Worm (Caenorhabditis elegans) whole organism, L4 larva: Measurements from ENCODE around the gene C33D9.13.

Source experiments
- F26F4.8 ChIP-seq: fragments of 200-800 bp; sonication (Bioruptor generic); conservative IDR thresholded peaks from 2 replicates; pipeline ENCODE4 v1.3.6; 2022; ENCODE audit warnings: missing genetic modification characterization, missing compliant biosample characterization
- R02D3.7 ChIP-seq: fragments of 150-350 bp; sonication (generic microtip); optimal IDR thresholded peaks from 3 replicates; lab custom pipeline; 2014; ENCODE audit warnings: missing biosample characterization, missing genetic modification characterization
- aha-1 ChIP-seq: fragments of 150-350 bp; peaks from one replicate; lab custom pipeline; 2014; ENCODE audit warnings: missing biosample characterization, missing genetic modification characterization
- ceh-44 ChIP-seq: fragments of 200-800 bp; sonication (Bioruptor generic); IDR thresholded peaks from 2 replicates; pipeline ENCODE4 v1.3.6; 2022; ENCODE audit warnings: missing genetic modification reagents, missing genetic modification characterization, missing compliant biosample characterization
- ceh-62 ChIP-seq: sonication (generic microtip); optimal IDR thresholded peaks from 2 replicates; lab custom pipeline; 2017; ENCODE audit warnings: missing biosample characterization, missing genetic modification characterization
- ctbp-1 ChIP-seq: fragments of 200-800 bp; sonication (Bioruptor generic); IDR thresholded peaks from 2 replicates; pipeline ENCODE4 v1.3.6; 2022; ENCODE audit warnings: missing genetic modification reagents, missing genetic modification characterization, missing compliant biosample characterization
- daf-16 ChIP-seq, 3 experiments: sonication (generic microtip); optimal IDR thresholded peaks; 2 replicates each; lab custom pipeline; 2016 to 2017; ENCODE audit warnings: missing genetic modification characterization in 3 of 3, missing genetic modification reagents in 3 of 3, mild to moderate bottlenecking in 2 of 3, missing compliant biosample characterization in 2 of 3, missing biosample characterization in 1 of 3, moderate library complexity in 1 of 3
- dve-1 ChIP-seq: sonication (generic microtip); optimal IDR thresholded peaks from 2 replicates; lab custom pipeline; 2017; ENCODE audit warnings: antibody characterized with exemption, mild to moderate bottlenecking, missing genetic modification characterization, missing compliant biosample characterization; ENCODE audit not compliant: insufficient read depth
- egl-27 ChIP-seq: sonication (generic microtip); optimal IDR thresholded peaks from 3 replicates; lab custom pipeline; 2017; ENCODE audit warnings: missing biosample characterization, missing genetic modification reagents, missing genetic modification characterization
- egl-43 ChIP-seq: fragments of 200-800 bp; sonication (Bioruptor generic); IDR thresholded peaks from 2 replicates; pipeline ENCODE4 v1.3.6; 2022; ENCODE audit warnings: missing genetic modification reagents, missing genetic modification characterization, missing compliant biosample characterization
- fkh-10 ChIP-seq: fragments of 150-350 bp; optimal IDR thresholded peaks from 2 replicates; lab custom pipeline; 2014; ENCODE audit warnings: missing biosample characterization, missing genetic modification reagents, missing genetic modification characterization
- hlh-11 ChIP-seq: fragments of 200-800 bp; sonication (Bioruptor generic); optimal IDR thresholded peaks from 2 replicates; lab custom pipeline; 2018; ENCODE audit warnings: mild to moderate bottlenecking, missing genetic modification characterization, missing compliant biosample characterization
- hlh-30 ChIP-seq: sonication (generic microtip); optimal IDR thresholded peaks from 2 replicates; lab custom pipeline; 2017; ENCODE audit warnings: antibody characterized with exemption, mild to moderate bottlenecking, missing genetic modification characterization, missing compliant biosample characterization; ENCODE audit not compliant: insufficient read depth
- hmg-1.1 ChIP-seq: fragments of 200-800 bp; sonication (Bioruptor generic); IDR thresholded peaks from 2 replicates; pipeline ENCODE4 v1.3.6; 2022; ENCODE audit warnings: missing genetic modification reagents, missing genetic modification characterization, missing compliant biosample characterization
- jun-1 ChIP-seq: fragments of 150-350 bp; optimal IDR thresholded peaks from 2 replicates; lab custom pipeline; 2014; ENCODE audit warnings: missing biosample characterization, missing genetic modification reagents, missing genetic modification characterization
- lim-7 ChIP-seq: fragments of 200-800 bp; sonication (Bioruptor generic); IDR thresholded peaks from 2 replicates; pipeline ENCODE4 v1.3.6; 2022; ENCODE audit warnings: missing genetic modification characterization, missing compliant biosample characterization
- lin-1 ChIP-seq: fragments of 200-800 bp; sonication (Bioruptor generic); IDR thresholded peaks from 2 replicates; pipeline ENCODE4 v1.3.6; 2022; ENCODE audit warnings: missing genetic modification reagents, missing genetic modification characterization, missing compliant biosample characterization
- lin-15B ChIP-seq: fragments of 150-350 bp; sonication (generic microtip); optimal IDR thresholded peaks from 3 replicates; lab custom pipeline; 2014; ENCODE audit warnings: missing biosample characterization, missing genetic modification characterization
- lin-29 ChIP-seq: fragments of 200-800 bp; sonication (Bioruptor generic); IDR thresholded peaks from 2 replicates; pipeline ENCODE4 v1.3.6; 2022; ENCODE audit warnings: missing genetic modification reagents, missing genetic modification characterization, missing compliant biosample characterization
- lin-38 ChIP-seq: fragments of 200-800 bp; sonication (Bioruptor generic); IDR thresholded peaks from 2 replicates; pipeline ENCODE4 v1.3.6; 2022; ENCODE audit warnings: missing genetic modification reagents, missing genetic modification characterization, missing compliant biosample characterization
- lsy-2 ChIP-seq, 2 experiments: fragments of 150-350 bp in 1 of 2; sonication (generic microtip) in 1 of 2; optimal IDR thresholded peaks; 2 replicates each; lab custom pipeline; 2014 to 2017; ENCODE audit warnings: missing biosample characterization in 2 of 2, missing genetic modification characterization in 2 of 2
- mdl-1 ChIP-seq, 2 experiments: fragments of 150-350 bp in 1 of 2; sonication (generic microtip) in 1 of 2; optimal IDR thresholded peaks; 2 replicates each; lab custom pipeline; 2014 to 2017; ENCODE audit warnings: missing biosample characterization in 2 of 2, missing genetic modification characterization in 2 of 2
- mdt-29 ChIP-seq: fragments of 200-800 bp; sonication (Bioruptor generic); IDR thresholded peaks from 2 replicates; pipeline ENCODE4 v1.3.6; 2022; ENCODE audit warnings: missing genetic modification reagents, missing genetic modification characterization, missing compliant biosample characterization
- mep-1 ChIP-seq: fragments of 150-350 bp; sonication (generic microtip); optimal IDR thresholded peaks from 3 replicates; lab custom pipeline; 2014; ENCODE audit warnings: missing biosample characterization, missing genetic modification characterization
- mes-2 ChIP-seq: sonication (generic microtip); optimal IDR thresholded peaks from 2 replicates; lab custom pipeline; 2016; ENCODE audit warnings: missing genotype, mild to moderate bottlenecking, missing genetic modification characterization, missing compliant biosample characterization; ENCODE audit not compliant: poor library complexity, severe bottlenecking
- mxl-3 ChIP-seq: fragments of 200-800 bp; sonication (Bioruptor generic); optimal IDR thresholded peaks from 2 replicates; lab custom pipeline; 2018; ENCODE audit warnings: mild to moderate bottlenecking, missing genetic modification characterization, missing compliant biosample characterization
- nhr-10 ChIP-seq: fragments of 150-350 bp; optimal IDR thresholded peaks from 2 replicates; lab custom pipeline; 2014; ENCODE audit warnings: missing biosample characterization, missing genetic modification characterization
- nhr-11 ChIP-seq: fragments of 150-350 bp; optimal IDR thresholded peaks from 2 replicates; lab custom pipeline; 2014; ENCODE audit warnings: missing biosample characterization, missing genetic modification characterization
- nhr-25 ChIP-seq: sonication (generic microtip); optimal IDR thresholded peaks from 2 replicates; lab custom pipeline; 2017; ENCODE audit warnings: missing genetic modification characterization, mild to moderate bottlenecking, missing compliant biosample characterization, antibody characterized with exemption, moderate library complexity, borderline replicate concordance; ENCODE audit not compliant: insufficient read depth
- nhr-28 ChIP-seq: fragments of 150-350 bp; optimal IDR thresholded peaks from 2 replicates; lab custom pipeline; 2014; ENCODE audit warnings: missing biosample characterization, missing genetic modification characterization
- nhr-41 ChIP-seq: fragments of 200-800 bp; sonication (Bioruptor generic); IDR thresholded peaks from 2 replicates; pipeline ENCODE4 v1.3.6; 2022; ENCODE audit warnings: missing genetic modification reagents, missing genetic modification characterization, missing compliant biosample characterization
- nhr-76 ChIP-seq: fragments of 150-350 bp; optimal IDR thresholded peaks from 2 replicates; lab custom pipeline; 2014; ENCODE audit warnings: missing biosample characterization, missing genetic modification characterization
- pha-4 ChIP-seq, 2 experiments: fragments of 150-350 bp in 1 of 2; fragments of 200-800 bp in 1 of 2; sonication (Bioruptor generic) in 1 of 2; IDR thresholded peaks in 1 of 2; optimal IDR thresholded peaks in 1 of 2; 2 replicates each; pipeline versions ENCODE4 v1.3.6 to Lab custom; 2014 to 2022; ENCODE audit warnings: missing genetic modification characterization in 2 of 2, missing genetic modification reagents in 2 of 2, missing biosample characterization in 1 of 2, missing compliant biosample characterization in 1 of 2
- pqm-1 ChIP-seq: sonication (generic microtip); optimal IDR thresholded peaks from 2 replicates; lab custom pipeline; 2017; ENCODE audit warnings: missing biosample characterization, missing genetic modification characterization
- rbr-2 ChIP-seq: sonication (generic microtip); optimal IDR thresholded peaks from 2 replicates; lab custom pipeline; 2016; ENCODE audit warnings: missing genotype, missing genetic modification characterization, missing compliant biosample characterization
- tra-1 ChIP-seq: fragments of 200-800 bp; sonication (Bioruptor generic); IDR thresholded peaks from 2 replicates; pipeline ENCODE4 v1.3.6; 2022; ENCODE audit warnings: missing genetic modification reagents, missing genetic modification characterization, missing compliant biosample characterization
- unc-130 ChIP-seq: sonication (generic microtip); optimal IDR thresholded peaks from 2 replicates; lab custom pipeline; 2016; ENCODE audit warnings: missing genetic modification reagents, missing genetic modification characterization, missing compliant biosample characterization
- unc-39 ChIP-seq: sonication (generic microtip); optimal IDR thresholded peaks from 2 replicates; lab custom pipeline; 2017; ENCODE audit warnings: missing biosample characterization, missing genetic modification characterization
- unc-62 ChIP-seq, 3 experiments: fragments of 150-350 bp in 1 of 3; sonication (generic microtip); optimal IDR thresholded peaks in 2 of 3; peaks in 1 of 3; 1 replicate in 1 of 3; 2 replicates in 2 of 3; lab custom pipeline; 2014 to 2017; ENCODE audit warnings: missing biosample characterization in 3 of 3, missing genetic modification characterization in 3 of 3, missing genetic modification reagents in 3 of 3, missing genotype in 1 of 3
- vab-7 ChIP-seq: fragments of 200-800 bp; sonication (Bioruptor generic); IDR thresholded peaks from 2 replicates; pipeline ENCODE4 v1.3.6; 2022; ENCODE audit warnings: missing genetic modification reagents, missing genetic modification characterization, missing compliant biosample characterization

The C33D9.13 gene

ce11 chrIV:8761896-8762295 lies 23.2 kb downstream of the C33D9.13 start, which contains the start of the genes F20C5.11 and klp-11:
TSS of gene F20C5.11 (minus strand) at chrIV:8761996.
TSS of gene klp-11 (minus strand) at chrIV:8762066.
- TF ChIP-seq pha-4 (GFP tag; IDR thresholded peaks at IDR 0.05; lab: Robert Waterston, UW) (no peak), pha-4 (tag; optimal IDR thresholded peaks at IDR 0.05; lab: Kevin White, UChicago) (no peak), nhr-10 (tag; lab: Kevin White, UChicago) (no peak), F26F4.8 (GFP tag; lab: Robert Waterston, UW) (no peak), lin-29 (GFP tag; lab: Robert Waterston, UW) (no peak), hlh-11 (tag; lab: Kevin White, UChicago) (no peak), jun-1 (tag; lab: Kevin White, UChicago) (no peak), pqm-1 (tag; lab: Kevin White, UChicago) (no peak), egl-43 (GFP tag; lab: Robert Waterston, UW) (no peak), aha-1 (tag; lab: Kevin White, UChicago) (no peak), unc-130 (GFP tag; lab: Kevin White, UChicago) (no peak), nhr-41 (GFP tag; lab: Robert Waterston, UW) (no peak), lin-15B (no peak), unc-39 (tag; lab: Kevin White, UChicago) (no peak), lin-38 (no peak), ceh-62 (tag; lab: Kevin White, UChicago) (no peak), nhr-76 (tag; lab: Kevin White, UChicago) (no peak), egl-27 (tag; lab: Kevin White, UChicago) (no peak), ceh-44 (GFP tag; lab: Robert Waterston, UW) (no peak), hlh-30 (tag; lab: Kevin White, UChicago) (no peak), R02D3.7 (no peak)

- 0 out of 2 replicates have a peak, but pooled peaks have one; percentile 16 for TF ChIP-seq hmg-1.1 (GFP tag; lab: Robert Waterston, UW)
- TF ChIP-seq mep-1 (tag; lab: Kevin White, UChicago): peak; percentile 40
- TF ChIP-seq mes-2 (tag; lab: Kevin White, UChicago): peak; percentile 49
- TF ChIP-seq pha-4 (GFP tag; IDR thresholded peaks at IDR 0.05; lab: Robert Waterston, UW): no peak
- TF ChIP-seq pha-4 (tag; optimal IDR thresholded peaks at IDR 0.05; lab: Kevin White, UChicago): no peak
- no peak for TF ChIP-seq nhr-28 (tag; lab: Kevin White, UChicago)
- TF ChIP-seq lsy-2 (tag; optimal IDR thresholded peaks at IDR 0.05; lab: Kevin White, UChicago): peak in 1 of 2 experiments; percentile 52
- no peak for TF ChIP-seq nhr-25 (tag; lab: Kevin White, UChicago)
- TF ChIP-seq hlh-11 (tag; lab: Kevin White, UChicago): peak; percentile 31
- peak; percentile 75 for TF ChIP-seq ctbp-1 (GFP tag; lab: Robert Waterston, UW)
- peak; percentile 34 for TF ChIP-seq hlh-30 (tag; lab: Kevin White, UChicago)
- no peak for TF ChIP-seq lim-7 (GFP tag; lab: Robert Waterston, UW)
- peak; percentile 42 for TF ChIP-seq rbr-2 (tag; lab: Kevin White, UChicago)
- TF ChIP-seq fkh-10: peak; percentile 34
Observed at ce11 chrIV:8758620-8759019, 26.5 kb downstream of the C33D9.13 start.

- TF ChIP-seq daf-16 (GFP tag; optimal IDR thresholded peaks at IDR 0.05; lab: Kevin White, UChicago): no peak
- peak; percentile 72 for TF ChIP-seq daf-16 (tag; optimal IDR thresholded peaks at IDR 0.05; lab: Kevin White, UChicago)
- TF ChIP-seq mdt-29 (GFP tag; lab: Robert Waterston, UW): no peak
- TF ChIP-seq dve-1 (tag; lab: Kevin White, UChicago): peak; percentile 59
- peak; percentile 73 for TF ChIP-seq hlh-11 (tag; lab: Kevin White, UChicago)
- TF ChIP-seq tra-1: 0 out of 2 replicates have a peak, but pooled peaks have one; percentile 44
- peak; percentile 71; the same call in 1 of the 2 replicates for TF ChIP-seq lin-1 (GFP tag; lab: Robert Waterston, UW)
- TF ChIP-seq vab-7 (GFP tag; lab: Robert Waterston, UW): no peak
- TF ChIP-seq lsy-2 (tag; optimal IDR thresholded peaks at IDR 0.05; lab: Kevin White, UChicago): peak in 1 of 2 experiments; percentile 4
- peak in 1 of 2 experiments; percentile 14 for TF ChIP-seq mdl-1 (tag; optimal IDR thresholded peaks at IDR 0.05; lab: Kevin White, UChicago)
- peak; percentile 12 for TF ChIP-seq aha-1 (tag; lab: Kevin White, UChicago)
- TF ChIP-seq mxl-3 (GFP tag; lab: Kevin White, UChicago): no peak
- peak; percentile 61 for TF ChIP-seq nhr-28 (tag; lab: Kevin White, UChicago)
- peak; percentile 89 for TF ChIP-seq pqm-1 (tag; lab: Kevin White, UChicago)
- peak in 1 of 2 experiments; percentile 74 for TF ChIP-seq unc-62 (GFP tag; optimal IDR thresholded peaks at IDR 0.05 in 1 of 2; lab: Kevin White, UChicago)
- TF ChIP-seq unc-62 (tag; optimal IDR thresholded peaks at IDR 0.05; lab: Kevin White, UChicago): no peak
- TF ChIP-seq nhr-11 (tag; lab: Kevin White, UChicago): peak; percentile 7
- TF ChIP-seq, all 104 proteins: peak for 12
Observed at ce11 chrIV:8757729-8758128, 27.3 kb downstream of the C33D9.13 start.
